Worm (Caenorhabditis elegans) whole organism, L4 larva: Measurements from ENCODE around the gene C34C12.9.

Experiments used
- dpl-1 ChIP-seq: fragments of 150-350 bp; optimal IDR thresholded peaks from 2 replicates; lab custom pipeline; 2014; ENCODE audit warnings: missing biosample characterization, missing genetic modification reagents, missing genetic modification characterization
- pha-4 ChIP-seq, 2 experiments: fragments of 150-350 bp in 1 of 2; fragments of 200-800 bp in 1 of 2; sonication (Bioruptor generic) in 1 of 2; IDR thresholded peaks in 1 of 2; optimal IDR thresholded peaks in 1 of 2; 2 replicates each; pipeline versions ENCODE4 v1.3.6 to Lab custom; 2014 to 2022; ENCODE audit warnings: missing genetic modification characterization in 2 of 2, missing genetic modification reagents in 2 of 2, missing biosample characterization in 1 of 2, missing compliant biosample characterization in 1 of 2
- zfp-3 ChIP-seq: fragments of 200-800 bp; sonication (Bioruptor generic); conservative IDR thresholded peaks from 2 replicates; pipeline ENCODE4 v1.3.6; 2022; ENCODE audit warnings: missing genetic modification reagents, missing genetic modification characterization, missing compliant biosample characterization
- ztf-7 ChIP-seq: fragments of 150-350 bp; optimal IDR thresholded peaks from 2 replicates; lab custom pipeline; 2014; ENCODE audit warnings: missing biosample characterization, missing genetic modification characterization

- TF ChIP-seq pha-4 (GFP tag; IDR thresholded peaks at IDR 0.05; lab: Robert Waterston, UW), result no peak
- no peak for TF ChIP-seq pha-4 (tag; optimal IDR thresholded peaks at IDR 0.05; lab: Kevin White, UChicago)
- TF ChIP-seq dpl-1 (GFP tag; lab: Kevin White, UChicago), result no peak
- no peak for TF ChIP-seq ztf-7 (tag; lab: Kevin White, UChicago)
- no peak for TF ChIP-seq zfp-3 (GFP tag; lab: Robert Waterston, UW)
Observed at ce11 chrIII:3475014-3475413, 298 bp downstream of the C34C12.9 start.
